Fruit fly (Drosophila melanogaster) whole organism, prepupa: Measurements from ENCODE around the gene Grik.

Source experiments
- Blimp-1 ChIP-seq: fragments of 200-800 bp; sonication (Bioruptor generic); optimal IDR thresholded peaks from 3 replicates; lab custom pipeline; 2017; ENCODE audit warnings: missing biosample characterization, missing genetic modification characterization, mild to moderate bottlenecking, moderate library complexity, missing genetic modification reagents
- CG10669 ChIP-seq: fragments of 200-800 bp; sonication (Bioruptor generic); optimal IDR thresholded peaks from 3 replicates; lab custom pipeline; 2018; ENCODE audit warnings: missing biosample characterization, mild to moderate bottlenecking, missing genetic modification characterization, moderate library complexity
- CG3919 ChIP-seq: fragments of 200-800 bp; sonication (Bioruptor generic); optimal IDR thresholded peaks from 3 replicates; lab custom pipeline; 2016; ENCODE audit warnings: missing biosample characterization, missing genetic modification characterization
- CG6163 ChIP-seq: fragments of 200-800 bp; sonication (Bioruptor generic); IDR thresholded peaks from 3 replicates; pipeline ENCODE4 v1.3.6; 2022; ENCODE audit warnings: missing biosample characterization, missing genetic modification characterization
- CG6276 ChIP-seq: fragments of 200-800 bp; sonication (Bioruptor generic); optimal IDR thresholded peaks from 2 replicates; lab custom pipeline; 2017; ENCODE audit warnings: missing biosample characterization, mild to moderate bottlenecking, missing genetic modification characterization
- Lpt ChIP-seq: fragments of 200-800 bp; sonication (Bioruptor generic); optimal IDR thresholded peaks from 3 replicates; lab custom pipeline; 2016; ENCODE audit warnings: missing biosample characterization, missing genetic modification characterization
- OdsH ChIP-seq: fragments of 200-800 bp; sonication (Bioruptor generic); optimal IDR thresholded peaks from 3 replicates; lab custom pipeline; 2016; ENCODE audit warnings: missing biosample characterization, missing genetic modification characterization

DNA sequence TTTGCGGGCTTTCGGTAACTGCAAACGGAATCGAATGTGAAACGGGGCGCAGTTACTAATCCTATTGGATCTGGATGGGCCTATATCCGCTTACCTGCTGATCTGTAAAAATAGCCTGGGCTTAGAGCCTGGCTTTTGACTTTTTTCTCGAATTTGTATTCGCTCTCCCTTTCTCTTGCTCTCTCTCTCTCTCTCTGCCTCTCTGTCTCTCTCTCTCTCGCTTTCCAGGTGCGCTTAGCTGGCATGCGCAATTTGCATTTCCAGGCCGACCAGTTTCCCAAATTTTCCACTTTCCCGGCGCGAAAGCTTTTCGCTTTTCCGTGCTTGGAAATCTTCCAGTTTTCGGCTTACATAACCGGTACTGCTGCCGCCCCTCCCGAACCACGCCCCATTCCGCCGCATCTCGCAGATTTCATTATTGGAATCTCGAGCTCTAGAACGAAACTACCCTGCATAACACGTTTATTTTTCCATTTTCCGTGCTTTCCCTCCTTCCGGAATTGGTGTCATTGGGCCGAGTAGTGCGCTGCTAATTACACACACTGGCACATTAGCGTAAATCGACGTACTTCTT is 47.5 kb downstream of the Grik start:
- TF ChIP-seq CG10669 (GFP tag; lab: Kevin White, UChicago) (no peak), Blimp-1 (GFP tag; lab: Kevin White, UChicago) (no peak), CG6276 (GFP tag; lab: Kevin White, UChicago) (peak; percentile 28), OdsH (GFP tag; lab: Kevin White, UChicago) (no peak), Lpt (no peak), CG6163 (GFP tag; lab: Robert Waterston, UW) (0 out of 3 replicates have a peak, but pooled peaks have one; percentile 11), CG3919 (GFP tag; lab: Kevin White, UChicago) (no peak)
